Fruit fly (Drosophila melanogaster): Measurements from ENCODE around the gene Swt1.

DNA sequence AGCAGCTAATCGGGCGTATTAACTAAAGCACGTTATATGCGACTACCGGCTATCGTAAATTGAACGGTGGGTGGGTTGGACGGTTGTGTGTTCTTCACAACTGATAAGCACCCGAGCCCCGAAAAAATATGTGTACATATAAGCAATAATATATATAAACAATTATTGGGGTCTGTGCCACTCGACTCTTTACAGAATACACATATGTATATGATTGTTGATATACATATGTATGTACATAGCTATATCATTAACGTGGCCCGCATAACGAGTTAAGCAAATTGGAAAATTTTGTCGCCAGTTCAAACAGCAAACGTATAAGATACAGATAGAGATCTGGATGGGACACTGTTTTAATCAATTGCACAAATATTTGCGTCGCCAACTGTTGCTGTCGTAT, 7.6 kb downstream of the Swt1 start:
- TF ChIP-seq CG4424 (GFP tag; optimal IDR thresholded peaks at IDR 0.05) (no peak), Mad (GFP tag; optimal IDR thresholded peaks at IDR 0.05) (no peak), pan (optimal IDR thresholded peaks at IDR 0.05) (no peak), pan (GFP tag; optimal IDR thresholded peaks at IDR 0.05 in 1 of 2, IDR thresholded peaks at IDR 0.05 in 1 of 2) (no peak), sim (GFP tag; IDR thresholded peaks at IDR 0.05) (no peak), CG14050 (GFP tag; IDR thresholded peaks at IDR 0.05) (no peak), Myb (GFP tag; optimal IDR thresholded peaks at IDR 0.05) (no peak), toy (GFP tag; IDR thresholded peaks at IDR 0.05) (no peak), unpg (GFP tag; optimal IDR thresholded peaks at IDR 0.05) (no peak)

All from whole organism, embryonic.